Worm (Caenorhabditis elegans) whole organism, late embryonic: ENCODE results near the gene cuc-1.

Experiments
- C08G9.2 ChIP-seq: sonication (generic microtip); optimal IDR thresholded peaks from 2 replicates; lab custom pipeline; 2016; ENCODE audit warnings: mild to moderate bottlenecking, missing genetic modification characterization, moderate library complexity, missing compliant biosample characterization
- K09A11.1 ChIP-seq: sonication (generic microtip); optimal IDR thresholded peaks from 2 replicates; lab custom pipeline; 2017; ENCODE audit warnings: antibody characterized with exemption, mild to moderate bottlenecking, missing genetic modification characterization, missing compliant biosample characterization; ENCODE audit not compliant: insufficient read depth
- Y22D7AL.16 ChIP-seq: sonication (generic microtip); optimal IDR thresholded peaks from 2 replicates; lab custom pipeline; 2016; ENCODE audit warnings: missing genetic modification characterization, missing compliant biosample characterization
- ahr-1 ChIP-seq: sonication (generic microtip); optimal IDR thresholded peaks from 2 replicates; lab custom pipeline; 2016; ENCODE audit warnings: missing genetic modification characterization, missing compliant biosample characterization
- ama-1 ChIP-seq: fragments of 150-350 bp; optimal IDR thresholded peaks from 2 replicates; lab custom pipeline; 2014
- ceh-14 ChIP-seq: sonication (generic microtip); optimal IDR thresholded peaks from 2 replicates; lab custom pipeline; 2016; ENCODE audit warnings: missing genotype, missing genetic modification characterization, missing compliant biosample characterization
- ceh-19 ChIP-seq: fragments of 200-800 bp; sonication (Bioruptor generic); optimal IDR thresholded peaks from 2 replicates; lab custom pipeline; 2018; ENCODE audit warnings: mild to moderate bottlenecking, missing genetic modification characterization, missing compliant biosample characterization
- ceh-2 ChIP-seq: sonication (generic microtip); optimal IDR thresholded peaks from 2 replicates; lab custom pipeline; 2016; ENCODE audit warnings: missing genotype, missing genetic modification characterization, missing compliant biosample characterization
- ceh-24 ChIP-seq: sonication (generic microtip); optimal IDR thresholded peaks from 2 replicates; lab custom pipeline; 2016; ENCODE audit warnings: mild to moderate bottlenecking, missing genetic modification characterization, missing compliant biosample characterization
- ceh-30 ChIP-seq: fragments of 150-350 bp; optimal IDR thresholded peaks from 2 replicates; lab custom pipeline; 2014; ENCODE audit warnings: missing biosample characterization, missing genetic modification characterization
- ceh-31 ChIP-seq: sonication (generic microtip); optimal IDR thresholded peaks from 2 replicates; lab custom pipeline; 2016; ENCODE audit warnings: missing genetic modification characterization, missing compliant biosample characterization
- ceh-34 ChIP-seq: sonication (generic microtip); optimal IDR thresholded peaks from 2 replicates; lab custom pipeline; 2016; ENCODE audit warnings: mild to moderate bottlenecking, missing genetic modification characterization, missing compliant biosample characterization
- ceh-45 ChIP-seq: fragments of 200-800 bp; sonication (Bioruptor generic); IDR thresholded peaks from 2 replicates; pipeline ENCODE4 v1.3.6; 2022; ENCODE audit warnings: missing genetic modification reagents, missing genetic modification characterization, missing compliant biosample characterization
- ceh-6 ChIP-seq: fragments of 200-800 bp; sonication (Bioruptor generic); optimal IDR thresholded peaks from 2 replicates; lab custom pipeline; 2018; ENCODE audit warnings: mild to moderate bottlenecking, missing genetic modification characterization, missing compliant biosample characterization
- ceh-9 ChIP-seq: sonication (generic microtip); optimal IDR thresholded peaks from 2 replicates; lab custom pipeline; 2016; ENCODE audit warnings: mild to moderate bottlenecking, missing genetic modification characterization, inconsistent platforms, missing compliant biosample characterization
- elt-2 ChIP-seq: sonication (generic microtip); optimal IDR thresholded peaks from 2 replicates; lab custom pipeline; 2016; ENCODE audit warnings: missing genetic modification reagents, missing genetic modification characterization, missing compliant biosample characterization
- ets-4 ChIP-seq: sonication (generic microtip); optimal IDR thresholded peaks from 2 replicates; lab custom pipeline; 2016; ENCODE audit warnings: missing genetic modification characterization, missing compliant biosample characterization
- fax-1 ChIP-seq: sonication (generic microtip); optimal IDR thresholded peaks from 2 replicates; lab custom pipeline; 2016; ENCODE audit warnings: missing genotype, missing genetic modification characterization, missing compliant biosample characterization
- fkh-10 ChIP-seq: fragments of 150-350 bp; optimal IDR thresholded peaks from 2 replicates; lab custom pipeline; 2014; ENCODE audit warnings: missing biosample characterization, missing genetic modification reagents, missing genetic modification characterization
- gmeb-2 ChIP-seq: sonication (generic microtip); optimal IDR thresholded peaks from 2 replicates; lab custom pipeline; 2016; ENCODE audit warnings: missing genetic modification characterization, inconsistent platforms, missing compliant biosample characterization
- hlh-13 ChIP-seq: fragments of 200-800 bp; sonication (Bioruptor generic); optimal IDR thresholded peaks from 2 replicates; lab custom pipeline; 2018; ENCODE audit warnings: mild to moderate bottlenecking, missing genetic modification characterization, missing compliant biosample characterization
- hlh-15 ChIP-seq: sonication (generic microtip); optimal IDR thresholded peaks from 2 replicates; lab custom pipeline; 2016; ENCODE audit warnings: missing genetic modification characterization, missing compliant biosample characterization
- hlh-30 ChIP-seq: sonication (generic microtip); optimal IDR thresholded peaks from 2 replicates; lab custom pipeline; 2017; ENCODE audit warnings: antibody characterized with exemption, missing genetic modification characterization, missing compliant biosample characterization; ENCODE audit not compliant: insufficient read depth
- hlh-6 ChIP-seq: sonication (generic microtip); optimal IDR thresholded peaks from 2 replicates; lab custom pipeline; 2016; ENCODE audit warnings: missing genotype, missing genetic modification characterization, missing compliant biosample characterization
- hlh-8 ChIP-seq: sonication (generic microtip); optimal IDR thresholded peaks from 2 replicates; lab custom pipeline; 2016; ENCODE audit warnings: missing genotype, missing genetic modification characterization, missing compliant biosample characterization
- nfya-1 ChIP-seq: sonication (generic microtip); optimal IDR thresholded peaks from 2 replicates; lab custom pipeline; 2017; ENCODE audit warnings: missing genetic modification characterization, mild to moderate bottlenecking, missing compliant biosample characterization, antibody characterized with exemption, moderate library complexity
- nhr-232 ChIP-seq: sonication (generic microtip); optimal IDR thresholded peaks from 2 replicates; lab custom pipeline; 2016; ENCODE audit warnings: missing genetic modification characterization, missing compliant biosample characterization
- odd-2 ChIP-seq: sonication (generic microtip); optimal IDR thresholded peaks from 2 replicates; lab custom pipeline; 2017; ENCODE audit warnings: antibody characterized with exemption, mild to moderate bottlenecking, missing genetic modification characterization, missing compliant biosample characterization
- pha-4 ChIP-seq: fragments of 150-350 bp; optimal IDR thresholded peaks from 2 replicates; lab custom pipeline; 2018; ENCODE audit warnings: missing biosample characterization, missing genetic modification reagents, missing genetic modification characterization
- pqm-1 ChIP-seq: sonication (generic microtip); optimal IDR thresholded peaks from 2 replicates; lab custom pipeline; 2016; ENCODE audit warnings: missing genetic modification characterization, missing compliant biosample characterization
- pros-1 ChIP-seq: fragments of 150-350 bp; optimal IDR thresholded peaks from 2 replicates; lab custom pipeline; 2014; ENCODE audit warnings: missing biosample characterization, missing genetic modification reagents, missing genetic modification characterization
- rnt-1 ChIP-seq: sonication (generic microtip); optimal IDR thresholded peaks from 2 replicates; lab custom pipeline; 2016; ENCODE audit warnings: missing genetic modification characterization, missing compliant biosample characterization
- sdc-2 ChIP-seq: sonication (generic microtip); optimal IDR thresholded peaks from 2 replicates; lab custom pipeline; 2016; ENCODE audit warnings: missing genotype, missing genetic modification characterization, missing compliant biosample characterization
- tbx-2 ChIP-seq: sonication (generic microtip); optimal IDR thresholded peaks from 2 replicates; lab custom pipeline; 2016; ENCODE audit warnings: missing genetic modification characterization, missing compliant biosample characterization
- tbx-7 ChIP-seq: sonication (generic microtip); optimal IDR thresholded peaks from 2 replicates; lab custom pipeline; 2016; ENCODE audit warnings: missing genotype, missing genetic modification characterization, missing compliant biosample characterization
- unc-3 ChIP-seq, 2 experiments: fragments of 200-800 bp in 1 of 2; sonication (Bioruptor generic) in 1 of 2; sonication (generic microtip) in 1 of 2; conservative IDR thresholded peaks in 1 of 2; optimal IDR thresholded peaks in 1 of 2; 2 replicates each; pipeline versions ENCODE4 v1.3.6 to Lab custom; 2016 to 2022; ENCODE audit warnings: missing compliant biosample characterization in 2 of 2, missing genetic modification characterization in 2 of 2, missing genetic modification reagents in 1 of 2
- unc-42 ChIP-seq: sonication (generic microtip); optimal IDR thresholded peaks from 2 replicates; lab custom pipeline; 2016; ENCODE audit warnings: missing genotype, missing genetic modification characterization, missing compliant biosample characterization
- unc-55 ChIP-seq: sonication (generic microtip); optimal IDR thresholded peaks from 2 replicates; lab custom pipeline; 2017; ENCODE audit warnings: missing biosample characterization, missing genetic modification reagents, missing genetic modification characterization
- zip-5 ChIP-seq: sonication (generic microtip); optimal IDR thresholded peaks from 2 replicates; lab custom pipeline; 2016; ENCODE audit warnings: missing genetic modification characterization, missing compliant biosample characterization
- ztf-16 ChIP-seq: sonication (generic microtip); optimal IDR thresholded peaks from 2 replicates; lab custom pipeline; 2017; ENCODE audit warnings: missing genetic modification characterization, missing compliant biosample characterization

Gene cuc-1

ce11 chrIII:7865238-7865761, 4.5 kb upstream of the cuc-1 start, which contains the start of gene slc-17.3:
TSS of gene slc-17.3 (minus strand) at chrIII:7865288.
- no peak for TF ChIP-seq ama-1
- no peak for TF ChIP-seq ceh-14 (tag; lab: Kevin White, UChicago)
- TF ChIP-seq ahr-1 (tag; lab: Kevin White, UChicago), result no peak
- no peak for TF ChIP-seq gmeb-2 (tag; lab: Kevin White, UChicago)
- no peak for TF ChIP-seq ceh-24 (tag; lab: Kevin White, UChicago)
- no peak for TF ChIP-seq hlh-8
- TF ChIP-seq ceh-6 (GFP tag; lab: Kevin White, UChicago), result no peak
- TF ChIP-seq pros-1 (tag; lab: Kevin White, UChicago), result no peak
- no peak for TF ChIP-seq unc-42
- TF ChIP-seq sdc-2 (tag; lab: Kevin White, UChicago), result no peak
- TF ChIP-seq hlh-30 (tag; lab: Kevin White, UChicago), result no peak
- no peak for TF ChIP-seq pha-4 (tag; lab: Kevin White, UChicago)
- no peak for TF ChIP-seq nfya-1 (tag; lab: Kevin White, UChicago)
- TF ChIP-seq ceh-19 (GFP tag; lab: Kevin White, UChicago), result no peak

- TF ChIP-seq hlh-13 (GFP tag; lab: Kevin White, UChicago), result no peak
- no peak for TF ChIP-seq ceh-9 (tag; lab: Kevin White, UChicago)
- TF ChIP-seq unc-42, result peak; percentile 11
- TF ChIP-seq hlh-15, result no peak
- TF ChIP-seq ceh-14 (tag; lab: Kevin White, UChicago), result no peak
- TF ChIP-seq ztf-16 (tag; lab: Kevin White, UChicago), result no peak
- TF ChIP-seq tbx-2 (tag; lab: Kevin White, UChicago), result no peak
- no peak for TF ChIP-seq K09A11.1 (tag; lab: Kevin White, UChicago)
- TF ChIP-seq, all 69 proteins: peak for 1
These were observed 843 bp upstream of the cuc-1 start, which contains the start of gene snr-5 for ce11 chrIII:7861535-7862120. TSS of gene snr-5 (plus strand) at chrIII:7862070.

- no peak for TF ChIP-seq fkh-10 (GFP tag; lab: Kevin White, UChicago)
- TF ChIP-seq hlh-8, result no peak
- no peak for TF ChIP-seq nhr-232 (tag; lab: Kevin White, UChicago)
- no peak for TF ChIP-seq unc-55 (GFP tag; lab: Kevin White, UChicago)
- no peak for TF ChIP-seq pha-4 (tag; lab: Kevin White, UChicago)
- no peak for TF ChIP-seq ceh-6 (GFP tag; lab: Kevin White, UChicago)
- no peak for TF ChIP-seq ceh-45
- no peak for TF ChIP-seq ama-1
- TF ChIP-seq ceh-19 (GFP tag; lab: Kevin White, UChicago), result no peak
- no peak for TF ChIP-seq gmeb-2 (tag; lab: Kevin White, UChicago)
- TF ChIP-seq Y22D7AL.16 (tag; lab: Kevin White, UChicago), result no peak
- no peak for TF ChIP-seq hlh-6
- no peak for TF ChIP-seq odd-2 (tag; lab: Kevin White, UChicago)
- no peak for TF ChIP-seq rnt-1 (tag; lab: Kevin White, UChicago)
- TF ChIP-seq hlh-15, result no peak
These were observed 1.5 kb downstream of the cuc-1 start, which contains the start of gene tomm-7 for ce11 chrIII:7859313-7859712. TSS of gene tomm-7 (plus strand) at chrIII:7859613.

- TF ChIP-seq ceh-34 (tag; lab: Kevin White, UChicago) (no peak), C08G9.2 (tag; lab: Kevin White, UChicago) (peak; percentile 73), hlh-8 (peak; percentile 1), elt-2 (tag; lab: Kevin White, UChicago) (peak; percentile 31), ceh-2 (tag; lab: Kevin White, UChicago) (peak; percentile 69), tbx-2 (tag; lab: Kevin White, UChicago) (peak; percentile 14), pqm-1 (tag; lab: Kevin White, UChicago) (peak; percentile 33), nfya-1 (tag; lab: Kevin White, UChicago) (no peak), ceh-30 (tag; lab: Kevin White, UChicago) (no peak), ceh-31 (tag; lab: Kevin White, UChicago) (peak; percentile 77), unc-42 (peak; percentile 11), fax-1 (peak; percentile 0), ceh-14 (tag; lab: Kevin White, UChicago) (peak; percentile 14), unc-3 (GFP tag; conservative IDR thresholded peaks at IDR 0.05; lab: Robert Waterston, UW) (no peak), unc-3 (tag; optimal IDR thresholded peaks at IDR 0.05; lab: Kevin White, UChicago) (no peak), zip-5 (peak; percentile 47), tbx-7 (peak; percentile 42), ets-4 (tag; lab: Kevin White, UChicago) (peak; percentile 49)
These were observed 2.3 kb downstream of the cuc-1 start, which contains the start of the genes coq-5 and ufm-1 for ce11 chrIII:7858407-7859029. TSS of gene coq-5 (minus strand) at chrIII:7858457. TSS of gene ufm-1 (plus strand) at chrIII:7858979.
